Worm (Caenorhabditis elegans) whole organism, L4 larva: Measurements from ENCODE around the gene VW02B12L.2.

ENCODE experiments used
- D1046.2 ChIP-seq: fragments of 200-800 bp; sonication (Bioruptor generic); IDR thresholded peaks from 2 replicates; pipeline ENCODE4 v1.3.6; 2022; ENCODE audit warnings: missing genetic modification characterization, missing compliant biosample characterization
- F26F4.8 ChIP-seq: fragments of 200-800 bp; sonication (Bioruptor generic); conservative IDR thresholded peaks from 2 replicates; pipeline ENCODE4 v1.3.6; 2022; ENCODE audit warnings: missing genetic modification characterization, missing compliant biosample characterization
- F49E8.2 ChIP-seq: sonication (generic microtip); optimal IDR thresholded peaks from 2 replicates; lab custom pipeline; 2016; ENCODE audit warnings: missing compliant biosample characterization, mild to moderate bottlenecking, missing genetic modification characterization, borderline replicate concordance
- Y48G9A.11 ChIP-seq: fragments of 200-800 bp; sonication (Bioruptor generic); IDR thresholded peaks from 2 replicates; pipeline ENCODE4 v1.3.6; 2022; ENCODE audit warnings: missing genetic modification reagents, missing genetic modification characterization, missing compliant biosample characterization
- Y5F2A.4 ChIP-seq: fragments of 200-800 bp; sonication (Bioruptor generic); optimal IDR thresholded peaks from 2 replicates; lab custom pipeline; 2018; ENCODE audit warnings: mild to moderate bottlenecking, missing genetic modification characterization, missing compliant biosample characterization
- Y75B8A.6 ChIP-seq: fragments of 200-800 bp; sonication (Bioruptor generic); IDR thresholded peaks from 2 replicates; pipeline ENCODE4 v1.3.6; 2022; ENCODE audit warnings: missing genetic modification reagents, missing genetic modification characterization, missing compliant biosample characterization
- aly-2 ChIP-seq: sonication (generic microtip); optimal IDR thresholded peaks from 2 replicates; lab custom pipeline; 2018; ENCODE audit warnings: missing biosample characterization, missing genetic modification characterization
- arid-1 ChIP-seq: fragments of 200-800 bp; sonication (Bioruptor generic); conservative IDR thresholded peaks from 2 replicates; pipeline ENCODE4 v1.3.6; 2022; ENCODE audit warnings: missing genetic modification reagents, missing genetic modification characterization, missing compliant biosample characterization
- attf-4 ChIP-seq: sonication (generic microtip); optimal IDR thresholded peaks from 3 replicates; lab custom pipeline; 2017; ENCODE audit warnings: missing biosample characterization, missing genetic modification characterization
- ceh-62 ChIP-seq: sonication (generic microtip); optimal IDR thresholded peaks from 2 replicates; lab custom pipeline; 2017; ENCODE audit warnings: missing biosample characterization, missing genetic modification characterization
- ctbp-1 ChIP-seq: fragments of 200-800 bp; sonication (Bioruptor generic); IDR thresholded peaks from 2 replicates; pipeline ENCODE4 v1.3.6; 2022; ENCODE audit warnings: missing genetic modification reagents, missing genetic modification characterization, missing compliant biosample characterization
- daf-12 ChIP-seq: fragments of 150-350 bp; optimal IDR thresholded peaks from 2 replicates; lab custom pipeline; 2014; ENCODE audit warnings: missing biosample characterization, missing genetic modification reagents, missing genetic modification characterization
- daf-16 ChIP-seq, 3 experiments: sonication (generic microtip); optimal IDR thresholded peaks; 2 replicates each; lab custom pipeline; 2016 to 2017; ENCODE audit warnings: missing genetic modification characterization in 3 of 3, missing genetic modification reagents in 3 of 3, mild to moderate bottlenecking in 2 of 3, missing compliant biosample characterization in 2 of 3, missing biosample characterization in 1 of 3, moderate library complexity in 1 of 3
- dmd-9 ChIP-seq: fragments of 200-800 bp; sonication (Bioruptor generic); IDR thresholded peaks from 2 replicates; pipeline ENCODE4 v1.3.6; 2022; ENCODE audit warnings: missing genetic modification reagents, missing genetic modification characterization, missing compliant biosample characterization
- dpl-1 ChIP-seq: fragments of 150-350 bp; optimal IDR thresholded peaks from 2 replicates; lab custom pipeline; 2014; ENCODE audit warnings: missing biosample characterization, missing genetic modification reagents, missing genetic modification characterization
- dve-1 ChIP-seq: sonication (generic microtip); optimal IDR thresholded peaks from 2 replicates; lab custom pipeline; 2017; ENCODE audit warnings: antibody characterized with exemption, mild to moderate bottlenecking, missing genetic modification characterization, missing compliant biosample characterization; ENCODE audit not compliant: insufficient read depth
- fkh-10 ChIP-seq: fragments of 150-350 bp; optimal IDR thresholded peaks from 2 replicates; lab custom pipeline; 2014; ENCODE audit warnings: missing biosample characterization, missing genetic modification reagents, missing genetic modification characterization
- gei-8 ChIP-seq: fragments of 200-800 bp; sonication (Bioruptor generic); optimal IDR thresholded peaks from 2 replicates; lab custom pipeline; 2018; ENCODE audit warnings: mild to moderate bottlenecking, missing genetic modification characterization, missing compliant biosample characterization
- hlh-30 ChIP-seq: sonication (generic microtip); optimal IDR thresholded peaks from 2 replicates; lab custom pipeline; 2017; ENCODE audit warnings: antibody characterized with exemption, mild to moderate bottlenecking, missing genetic modification characterization, missing compliant biosample characterization; ENCODE audit not compliant: insufficient read depth
- lin-13 ChIP-seq: fragments of 150-350 bp; optimal IDR thresholded peaks from 2 replicates; lab custom pipeline; 2014; ENCODE audit warnings: missing biosample characterization, missing genetic modification reagents, missing genetic modification characterization
- lin-29 ChIP-seq: fragments of 200-800 bp; sonication (Bioruptor generic); IDR thresholded peaks from 2 replicates; pipeline ENCODE4 v1.3.6; 2022; ENCODE audit warnings: missing genetic modification reagents, missing genetic modification characterization, missing compliant biosample characterization
- lin-39 ChIP-seq: fragments of 150-350 bp; optimal IDR thresholded peaks from 2 replicates; lab custom pipeline; 2014; ENCODE audit warnings: missing biosample characterization, missing genetic modification reagents, missing genetic modification characterization
- lir-3 ChIP-seq: sonication (generic microtip); optimal IDR thresholded peaks from 2 replicates; lab custom pipeline; 2016; ENCODE audit warnings: mild to moderate bottlenecking, missing genetic modification characterization, missing compliant biosample characterization
- mxl-2 ChIP-seq: fragments of 200-800 bp; sonication (Bioruptor generic); conservative IDR thresholded peaks from 2 replicates; pipeline ENCODE4 v1.3.6; 2022; ENCODE audit warnings: missing genetic modification reagents, missing genetic modification characterization, missing compliant biosample characterization
- mxl-3 ChIP-seq: fragments of 200-800 bp; sonication (Bioruptor generic); optimal IDR thresholded peaks from 2 replicates; lab custom pipeline; 2018; ENCODE audit warnings: mild to moderate bottlenecking, missing genetic modification characterization, missing compliant biosample characterization
- nhr-102 ChIP-seq: sonication (generic microtip); optimal IDR thresholded peaks from 2 replicates; lab custom pipeline; 2016; ENCODE audit warnings: mild to moderate bottlenecking, missing genetic modification characterization, moderate library complexity, missing compliant biosample characterization
- nhr-11 ChIP-seq: fragments of 150-350 bp; optimal IDR thresholded peaks from 2 replicates; lab custom pipeline; 2014; ENCODE audit warnings: missing biosample characterization, missing genetic modification characterization
- nhr-237 ChIP-seq: sonication (generic microtip); optimal IDR thresholded peaks from 2 replicates; lab custom pipeline; 2017; ENCODE audit warnings: missing biosample characterization, missing genetic modification characterization
- nhr-48 ChIP-seq: sonication (generic microtip); optimal IDR thresholded peaks from 2 replicates; lab custom pipeline; 2016; ENCODE audit warnings: mild to moderate bottlenecking, missing genetic modification characterization, missing compliant biosample characterization
- nhr-76 ChIP-seq: fragments of 150-350 bp; optimal IDR thresholded peaks from 2 replicates; lab custom pipeline; 2014; ENCODE audit warnings: missing biosample characterization, missing genetic modification characterization
- nhr-77 ChIP-seq: fragments of 150-350 bp; optimal IDR thresholded peaks from 2 replicates; lab custom pipeline; 2014; ENCODE audit warnings: missing biosample characterization, missing genetic modification characterization
- pqm-1 ChIP-seq: sonication (generic microtip); optimal IDR thresholded peaks from 2 replicates; lab custom pipeline; 2017; ENCODE audit warnings: missing biosample characterization, missing genetic modification characterization
- saeg-2 ChIP-seq: fragments of 200-800 bp; sonication (Bioruptor generic); IDR thresholded peaks from 2 replicates; pipeline ENCODE4 v1.3.6; 2022; ENCODE audit warnings: missing genetic modification reagents, missing genetic modification characterization, missing compliant biosample characterization
- set-16 ChIP-seq: fragments of 200-800 bp; sonication (Bioruptor generic); IDR thresholded peaks from 2 replicates; pipeline ENCODE4 v1.3.6; 2022; ENCODE audit warnings: missing genetic modification reagents, missing genetic modification characterization, missing compliant biosample characterization
- snpc-1.2 ChIP-seq: fragments of 200-800 bp; sonication (Bioruptor generic); IDR thresholded peaks from 2 replicates; pipeline ENCODE4 v1.3.6; 2022; ENCODE audit warnings: missing genetic modification reagents, missing genetic modification characterization, missing compliant biosample characterization
- snpc-4 ChIP-seq: fragments of 150-350 bp; optimal IDR thresholded peaks from 2 replicates; lab custom pipeline; 2014; ENCODE audit warnings: missing biosample characterization, missing genetic modification characterization
- tag-97 ChIP-seq: fragments of 200-800 bp; sonication (Bioruptor generic); IDR thresholded peaks from 2 replicates; pipeline ENCODE4 v1.3.6; 2022; ENCODE audit warnings: missing genetic modification characterization, missing compliant biosample characterization
- tra-1 ChIP-seq: fragments of 200-800 bp; sonication (Bioruptor generic); IDR thresholded peaks from 2 replicates; pipeline ENCODE4 v1.3.6; 2022; ENCODE audit warnings: missing genetic modification reagents, missing genetic modification characterization, missing compliant biosample characterization
- unc-130 ChIP-seq: sonication (generic microtip); optimal IDR thresholded peaks from 2 replicates; lab custom pipeline; 2016; ENCODE audit warnings: missing genetic modification reagents, missing genetic modification characterization, missing compliant biosample characterization
- zip-2 ChIP-seq: fragments of 150-350 bp; optimal IDR thresholded peaks from 2 replicates; lab custom pipeline; 2014; ENCODE audit warnings: missing biosample characterization, missing genetic modification characterization

Gene VW02B12L.2

DNA sequence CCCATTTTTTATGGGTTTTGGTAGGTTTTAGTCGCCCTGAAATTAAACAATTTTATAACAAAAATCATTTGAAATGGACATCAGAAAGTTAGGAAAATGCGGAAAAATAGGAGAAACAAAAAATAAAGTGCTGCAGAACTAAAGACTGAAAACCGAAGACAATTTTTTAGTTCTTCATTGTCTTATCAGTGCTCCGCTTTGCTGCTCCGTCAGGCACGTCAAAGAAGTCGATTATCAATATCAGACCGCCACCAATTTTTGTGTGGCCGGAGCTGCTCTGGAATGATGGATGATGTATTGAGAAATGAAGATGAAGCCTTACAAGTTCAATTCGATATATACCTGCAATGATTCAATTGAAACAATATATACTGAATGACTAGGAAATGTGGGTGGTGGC lies 1.7 kb downstream of the VW02B12L.2 start, which contains the start of gene vha-6 (continued):
- TF ChIP-seq daf-16 (GFP tag; optimal IDR thresholded peaks at IDR 0.05; lab: Kevin White, UChicago) (no peak), daf-16 (tag; optimal IDR thresholded peaks at IDR 0.05; lab: Kevin White, UChicago) (peak; percentile 50), daf-12 (tag; lab: Kevin White, UChicago) (no peak), fkh-10 (GFP tag; lab: Kevin White, UChicago) (no peak), nhr-237 (tag; lab: Kevin White, UChicago) (no peak), attf-4 (no peak), gei-8 (GFP tag; lab: Kevin White, UChicago) (no peak), unc-130 (GFP tag; lab: Kevin White, UChicago) (no peak), set-16 (no peak), ctbp-1 (GFP tag; lab: Robert Waterston, UW) (no peak), Y48G9A.11 (GFP tag; lab: Robert Waterston, UW) (no peak), snpc-4 (no peak), hlh-30 (no peak), lin-39 (tag; lab: Kevin White, UChicago) (no peak), nhr-11 (no peak), pqm-1 (tag; lab: Kevin White, UChicago) (peak; percentile 93), Y75B8A.6 (GFP tag; lab: Robert Waterston, UW) (no peak), lin-29 (GFP tag; lab: Robert Waterston, UW) (no peak), lin-13 (GFP tag; lab: Kevin White, UChicago) (no peak), D1046.2 (GFP tag; lab: Robert Waterston, UW) (no peak), nhr-77 (tag; lab: Kevin White, UChicago) (peak; percentile 48), tra-1 (no peak), Y5F2A.4 (no peak), mxl-3 (no peak), dmd-9 (GFP tag; lab: Robert Waterston, UW) (no peak), mxl-2 (GFP tag; lab: Robert Waterston, UW) (no peak), nhr-76 (tag; lab: Kevin White, UChicago) (no peak)

DNA sequence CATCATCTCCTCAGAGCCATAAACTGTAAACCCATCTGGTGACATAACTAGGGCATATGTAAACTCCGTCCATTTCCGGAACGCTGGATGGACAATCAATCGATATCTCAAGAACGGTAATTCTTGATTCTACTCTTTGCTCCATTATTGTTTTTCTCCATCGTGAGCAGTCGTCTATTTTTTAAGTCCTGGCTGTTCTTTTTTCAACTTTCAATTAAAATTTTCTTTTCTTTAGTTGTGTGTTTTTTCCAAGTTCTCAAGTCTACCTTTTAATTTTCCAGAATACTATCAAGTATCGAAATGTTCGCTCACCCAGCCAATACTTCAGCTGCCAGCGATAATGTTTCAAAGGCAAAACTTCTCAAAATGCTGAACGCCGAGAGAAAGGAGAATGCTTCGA lies 6.2 kb downstream of the VW02B12L.2 start, which contains the start of gene C05D12.5:
TSS of gene C05D12.5 (plus strand) at position 301 of the 400 bp plus-strand sequence.
- no peak for TF ChIP-seq tag-97 (GFP tag; lab: Robert Waterston, UW)
- no peak for TF ChIP-seq gei-8 (GFP tag; lab: Kevin White, UChicago)
- TF ChIP-seq snpc-4 = no peak
- no peak for TF ChIP-seq F26F4.8 (GFP tag; lab: Robert Waterston, UW)
- TF ChIP-seq snpc-1.2 (GFP tag; lab: Robert Waterston, UW) = no peak
- no peak for TF ChIP-seq dve-1 (tag; lab: Kevin White, UChicago)
- no peak for TF ChIP-seq lir-3 (tag; lab: Kevin White, UChicago)
- no peak for TF ChIP-seq nhr-102 (tag; lab: Kevin White, UChicago)
- TF ChIP-seq nhr-48 (tag; lab: Kevin White, UChicago) = no peak
- no peak for TF ChIP-seq zip-2 (tag; lab: Kevin White, UChicago)
- no peak for TF ChIP-seq F49E8.2 (tag; lab: Kevin White, UChicago)
- TF ChIP-seq ceh-62 = no peak
- no peak for TF ChIP-seq saeg-2 (GFP tag; lab: Robert Waterston, UW)
- TF ChIP-seq lin-13 (GFP tag; lab: Kevin White, UChicago) = no peak
- no peak for TF ChIP-seq nhr-77 (tag; lab: Kevin White, UChicago)
- TF ChIP-seq Y48G9A.11 (GFP tag; lab: Robert Waterston, UW) = no peak
- TF ChIP-seq Y75B8A.6 (GFP tag; lab: Robert Waterston, UW) = no peak
- TF ChIP-seq arid-1 = no peak
- no peak for TF ChIP-seq aly-2
- TF ChIP-seq dpl-1 (GFP tag; lab: Kevin White, UChicago) = no peak
- TF ChIP-seq, all 104 proteins: peak for 0
